Worm (Caenorhabditis elegans): ENCODE data around the gene F26C11.4.

DNA sequence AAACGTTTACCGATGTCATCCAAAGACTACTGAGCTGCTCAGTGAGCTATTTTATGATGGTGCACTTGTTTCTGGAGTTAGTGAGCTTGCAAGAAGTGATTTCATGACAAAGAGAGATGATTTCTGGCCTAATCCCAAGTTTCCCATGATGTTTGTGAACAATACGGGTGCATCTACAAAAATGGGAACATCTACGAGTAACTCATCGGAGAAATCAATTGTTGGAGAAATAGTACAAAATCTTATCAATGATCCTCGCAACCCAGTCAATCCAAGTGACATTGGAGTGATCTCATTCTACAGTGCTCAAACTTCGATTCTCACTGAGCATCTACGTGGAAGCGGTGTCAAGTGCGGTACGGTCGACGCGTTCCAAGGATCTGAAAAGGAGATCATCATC lies 12.4 kb upstream of the F26C11.4 start:
- no peak for TF ChIP-seq C34F6.9 (tag; optimal IDR thresholded peaks at IDR 0.05)
- no peak for TF ChIP-seq fos-1 (tag; optimal IDR thresholded peaks at IDR 0.05)
- no peak for TF ChIP-seq mdl-1 (tag; optimal IDR thresholded peaks at IDR 0.05)

Measured in whole organism, L2 larva.